Fruit fly (Drosophila melanogaster) whole organism, embryonic: Measurements from ENCODE around the gene Csk.

ENCODE experiments used
- Awh ChIP-seq: fragments of 200-800 bp; sonication (Bioruptor generic); IDR thresholded peaks from 2 replicates; pipeline ENCODE4, ENCODE4 v1.3.6; 2022; ENCODE audit warnings: missing biosample characterization, missing genetic modification characterization
- CG10147 ChIP-seq: fragments of 200-800 bp; sonication (Bioruptor generic); optimal IDR thresholded peaks from 2 replicates; lab custom pipeline; 2019; ENCODE audit warnings: missing biosample characterization, mild to moderate bottlenecking, missing genetic modification characterization, moderate library complexity
- CG10321 ChIP-seq: fragments of 200-800 bp; sonication (Bioruptor generic); IDR thresholded peaks from 2 replicates; pipeline ENCODE4 v1.3.6; 2022; ENCODE audit warnings: missing biosample characterization, missing genetic modification characterization
- CG10565 ChIP-seq: fragments of 200-800 bp; sonication (Bioruptor generic); optimal IDR thresholded peaks from 3 replicates; lab custom pipeline; 2016; ENCODE audit warnings: missing biosample characterization, mild to moderate bottlenecking, missing genetic modification characterization
- CG11504 ChIP-seq: fragments of 200-800 bp; sonication (Bioruptor generic); optimal IDR thresholded peaks from 3 replicates; lab custom pipeline; 2019; ENCODE audit warnings: missing biosample characterization, mild to moderate bottlenecking, missing genetic modification characterization, moderate library complexity
- CG18011 ChIP-seq: fragments of 200-800 bp; sonication (Bioruptor generic); optimal IDR thresholded peaks from 2 replicates; lab custom pipeline; 2017; ENCODE audit warnings: missing biosample characterization, missing genetic modification characterization, mild to moderate bottlenecking, moderate library complexity, missing genotype
- CG18476 ChIP-seq: fragments of 200-800 bp; sonication (Bioruptor generic); optimal IDR thresholded peaks from 2 replicates; lab custom pipeline; 2016; ENCODE audit warnings: missing biosample characterization, mild to moderate bottlenecking, missing genetic modification characterization
- CG2116 ChIP-seq: fragments of 200-800 bp; sonication (Bioruptor generic); optimal IDR thresholded peaks from 3 replicates; lab custom pipeline; 2018; ENCODE audit warnings: missing biosample characterization, mild to moderate bottlenecking, missing genetic modification characterization
- CG2875 ChIP-seq: fragments of 200-800 bp; sonication (Bioruptor generic); optimal IDR thresholded peaks from 2 replicates; lab custom pipeline; 2017; ENCODE audit warnings: missing biosample characterization, mild to moderate bottlenecking, missing genetic modification characterization, missing genetic modification reagents
- CG30403 ChIP-seq: fragments of 200-800 bp; sonication (Bioruptor generic); optimal IDR thresholded peaks from 3 replicates; lab custom pipeline; 2016; ENCODE audit warnings: missing biosample characterization, missing genetic modification characterization
- CG34422 ChIP-seq: fragments of 200-800 bp; sonication (Bioruptor generic); IDR thresholded peaks from 3 replicates; pipeline ENCODE4 v1.3.6; 2022; ENCODE audit warnings: missing biosample characterization, missing genetic modification characterization
- CG4360 ChIP-seq: fragments of 200-800 bp; sonication (Bioruptor generic); IDR thresholded peaks from 2 replicates; pipeline ENCODE4 v1.3.6; 2022; ENCODE audit warnings: missing biosample characterization, missing genetic modification characterization
- CG4424 ChIP-seq: fragments of 200-800 bp; sonication (Bioruptor generic); optimal IDR thresholded peaks from 3 replicates; lab custom pipeline; 2016; ENCODE audit warnings: missing biosample characterization, missing genetic modification characterization
- CG7963 ChIP-seq: fragments of 200-800 bp; sonication (Bioruptor generic); IDR thresholded peaks from 3 replicates; pipeline ENCODE4 v1.3.6; 2022; ENCODE audit warnings: missing biosample characterization, missing genetic modification characterization; ENCODE audit not compliant: partially characterized antibody
- CG8478 ChIP-seq: fragments of >200 bp; optimal IDR thresholded peaks from 2 replicates; lab custom pipeline; 2018
- CG9437 ChIP-seq: fragments of 200-800 bp; sonication (Bioruptor generic); optimal IDR thresholded peaks from 2 replicates; lab custom pipeline; 2018; ENCODE audit warnings: missing biosample characterization, mild to moderate bottlenecking, missing genetic modification characterization
- D19B ChIP-seq: fragments of 200-800 bp; sonication (Bioruptor generic); optimal IDR thresholded peaks from 2 replicates; lab custom pipeline; 2017; ENCODE audit warnings: missing biosample characterization, mild to moderate bottlenecking, missing genetic modification characterization
- Dad ChIP-seq: fragments of 200-800 bp; sonication (Bioruptor generic); optimal IDR thresholded peaks from 3 replicates; lab custom pipeline; 2016; ENCODE audit warnings: missing biosample characterization, missing genetic modification characterization
- Drgx ChIP-seq: fragments of 200-800 bp; sonication (Bioruptor generic); IDR thresholded peaks from 2 replicates; pipeline ENCODE4 v1.3.6; 2022; ENCODE audit warnings: missing biosample characterization, missing genetic modification characterization
- GATAe ChIP-seq: fragments of 200-800 bp; sonication (Bioruptor generic); conservative IDR thresholded peaks from 2 replicates; pipeline ENCODE4 v1.3.6; 2022; ENCODE audit warnings: missing biosample characterization, missing genetic modification characterization
- Gsc ChIP-seq: fragments of 200-800 bp; sonication (Bioruptor generic); IDR thresholded peaks from 2 replicates; pipeline ENCODE4 v1.3.6; 2022; ENCODE audit warnings: missing biosample characterization, missing genetic modification characterization
- HHEX ChIP-seq: fragments of 200-800 bp; sonication (Bioruptor generic); optimal IDR thresholded peaks from 3 replicates; lab custom pipeline; 2017; ENCODE audit warnings: missing biosample characterization, mild to moderate bottlenecking, missing genetic modification characterization, missing genetic modification reagents
- HmgD ChIP-seq: fragments of 200-800 bp; sonication (Bioruptor generic); optimal IDR thresholded peaks from 3 replicates; lab custom pipeline; 2016; ENCODE audit warnings: missing biosample characterization, missing genetic modification characterization
- Kr ChIP-seq: fragments of 200-800 bp; sonication (Bioruptor generic); optimal IDR thresholded peaks from 2 replicates; lab custom pipeline; 2017; ENCODE audit warnings: missing biosample characterization, mild to moderate bottlenecking, missing genetic modification characterization
- MESR4 ChIP-seq: fragments of 200-800 bp; sonication (Bioruptor generic); optimal IDR thresholded peaks from 2 replicates; lab custom pipeline; 2018; ENCODE audit warnings: missing biosample characterization, mild to moderate bottlenecking, missing genetic modification characterization, moderate library complexity
- Opbp ChIP-seq: fragments of 200-800 bp; sonication (Bioruptor generic); IDR thresholded peaks from 3 replicates; pipeline ENCODE4 v1.3.6; 2022; ENCODE audit warnings: missing biosample characterization, missing genetic modification characterization; ENCODE audit not compliant: partially characterized antibody
- Optix ChIP-seq: fragments of 200-800 bp; sonication (Bioruptor generic); IDR thresholded peaks from 3 replicates; pipeline ENCODE4 v1.3.6; 2022; ENCODE audit warnings: missing biosample characterization, missing genetic modification characterization
- abd-A ChIP-seq: fragments of 200-800 bp; sonication (Bioruptor generic); optimal IDR thresholded peaks from 3 replicates; lab custom pipeline; 2019; ENCODE audit warnings: missing biosample characterization, mild to moderate bottlenecking, missing genetic modification characterization, moderate library complexity
- aop ChIP-seq: fragments of 200-800 bp; sonication (Bioruptor generic); IDR thresholded peaks from 2 replicates; pipeline ENCODE4 v1.3.6; 2022; ENCODE audit warnings: missing biosample characterization, missing genetic modification characterization
- bsh ChIP-seq, 2 experiments: fragments of 200-800 bp; sonication (Bioruptor generic); optimal IDR thresholded peaks; 2 replicates each; lab custom pipeline; 2017 to 2018; ENCODE audit warnings: mild to moderate bottlenecking in 2 of 2, missing biosample characterization in 2 of 2, missing genetic modification characterization in 2 of 2, moderate library complexity in 1 of 2
- fru ChIP-seq: fragments of >200 bp; optimal IDR thresholded peaks from 2 replicates; lab custom pipeline; 2017
- gce ChIP-seq: fragments of 200-800 bp; sonication (Bioruptor generic); IDR thresholded peaks from 3 replicates; pipeline ENCODE4 v1.3.6; 2022; ENCODE audit warnings: missing biosample characterization, missing genetic modification characterization
- lab ChIP-seq: fragments of 200-800 bp; sonication (Bioruptor generic); optimal IDR thresholded peaks from 3 replicates; lab custom pipeline; 2017; ENCODE audit warnings: missing biosample characterization, missing genetic modification characterization, mild to moderate bottlenecking, moderate library complexity, missing genetic modification reagents
- lov ChIP-seq, 2 experiments: fragments of 200-800 bp in 1 of 2; fragments of >200 bp in 1 of 2; sonication (Bioruptor generic) in 1 of 2; IDR thresholded peaks in 1 of 2; optimal IDR thresholded peaks in 1 of 2; 2 replicates in 1 of 2; 3 replicates in 1 of 2; pipeline versions ENCODE4 v1.3.6 to Lab custom; 2017 to 2022; ENCODE audit warnings: missing biosample characterization in 1 of 2, missing genetic modification characterization in 1 of 2
- nerfin-1 ChIP-seq: fragments of 200-800 bp; sonication (Bioruptor generic); optimal IDR thresholded peaks from 3 replicates; lab custom pipeline; 2019; ENCODE audit warnings: missing biosample characterization, mild to moderate bottlenecking, missing genetic modification characterization, moderate library complexity
- otp ChIP-seq: fragments of 200-800 bp; sonication (Bioruptor generic); IDR thresholded peaks from 3 replicates; pipeline ENCODE4, ENCODE4 v1.3.6; 2022; ENCODE audit warnings: missing biosample characterization, missing genetic modification characterization
- peb ChIP-seq: fragments of 200-800 bp; sonication (Bioruptor generic); IDR thresholded peaks from 2 replicates; pipeline ENCODE4 v1.3.6; 2022; ENCODE audit warnings: missing biosample characterization, missing genetic modification characterization
- pros ChIP-seq: fragments of 200-800 bp; sonication (Bioruptor generic); optimal IDR thresholded peaks from 3 replicates; lab custom pipeline; 2019; ENCODE audit warnings: missing biosample characterization, mild to moderate bottlenecking, missing genetic modification characterization, moderate library complexity
- repo ChIP-seq: fragments of 200-800 bp; sonication (Bioruptor generic); optimal IDR thresholded peaks from 2 replicates; lab custom pipeline; 2016; ENCODE audit warnings: missing biosample characterization, missing genetic modification characterization
- tll ChIP-seq, 2 experiments: fragments of 200-800 bp in 1 of 2; fragments of >200 bp in 1 of 2; sonication (Bioruptor generic) in 1 of 2; optimal IDR thresholded peaks; 2 replicates each; lab custom pipeline; 2017 to 2019; ENCODE audit warnings: missing biosample characterization in 2 of 2, missing genetic modification characterization in 2 of 2, mild to moderate bottlenecking in 1 of 2, moderate library complexity in 1 of 2
- tx ChIP-seq: fragments of 200-800 bp; sonication (Bioruptor generic); optimal IDR thresholded peaks from 2 replicates; lab custom pipeline; 2016; ENCODE audit warnings: missing biosample characterization, missing genetic modification characterization
- zfh1 ChIP-seq: fragments of 200-800 bp; sonication (Bioruptor generic); IDR thresholded peaks from 3 replicates; pipeline ENCODE4 v1.3.6; 2022; ENCODE audit warnings: missing biosample characterization, missing genetic modification characterization

Csk gene

DNA sequence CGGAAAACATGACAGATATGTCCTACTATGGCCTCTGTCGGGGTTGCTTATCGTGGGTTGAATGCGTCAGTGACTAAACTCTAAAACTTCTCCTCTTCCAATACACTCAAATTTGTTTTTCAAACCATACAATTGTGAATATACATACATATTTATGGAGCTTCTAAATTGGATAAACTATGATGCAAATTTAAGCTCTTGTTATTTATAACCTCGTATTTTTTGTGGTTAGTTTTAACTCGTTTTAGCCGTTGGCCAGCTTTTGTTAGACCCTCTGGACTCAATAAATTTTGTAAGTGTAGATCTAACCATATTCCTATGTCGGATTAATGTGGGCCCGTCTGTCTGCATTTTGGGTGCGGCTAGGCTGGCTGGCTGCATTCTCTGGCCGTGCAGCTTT lies 33.1 kb downstream of the Csk start (continued):
- no peak for TF ChIP-seq D19B (GFP tag; lab: Kevin White, UChicago)
- no peak for TF ChIP-seq CG34422 (GFP tag; lab: Robert Waterston, UW)
- TF ChIP-seq HHEX (GFP tag; lab: Kevin White, UChicago) = no peak
- TF ChIP-seq abd-A = no peak
- TF ChIP-seq CG10147 (GFP tag; lab: Kevin White, UChicago) = no peak
- no peak for TF ChIP-seq CG18476 (GFP tag; lab: Kevin White, UChicago)
- TF ChIP-seq CG9437 (GFP tag; lab: Kevin White, UChicago) = peak; percentile 25
- no peak for TF ChIP-seq repo (GFP tag; lab: Kevin White, UChicago)
- TF ChIP-seq Gsc (GFP tag; lab: Robert Waterston, UW) = no peak
- no peak for TF ChIP-seq tx (GFP tag; lab: Kevin White, UChicago)
- no peak for TF ChIP-seq CG10565
- no peak for TF ChIP-seq Kr (GFP tag; lab: Kevin White, UChicago)
- no peak for TF ChIP-seq CG4360 (GFP tag; lab: Robert Waterston, UW)
- TF ChIP-seq Optix (GFP tag; lab: Robert Waterston, UW) = no peak
- TF ChIP-seq CG18011 (GFP tag; lab: Kevin White, UChicago) = no peak
- TF ChIP-seq peb (GFP tag; lab: Robert Waterston, UW) = no peak
- no peak for TF ChIP-seq aop (GFP tag; lab: Robert Waterston, UW)
- TF ChIP-seq GATAe (GFP tag; lab: Robert Waterston, UW) = no peak
- no peak for TF ChIP-seq fru (lab: Kevin White, UChicago)
- no peak for TF ChIP-seq Dad (GFP tag; lab: Kevin White, UChicago)
- peak; percentile 56 for TF ChIP-seq CG4424 (GFP tag; lab: Kevin White, UChicago)
- TF ChIP-seq zfh1 (GFP tag; lab: Robert Waterston, UW) = peak; percentile 60; the same call in 1 of the 3 replicates
- TF ChIP-seq CG2875 = peak; percentile 52
- TF ChIP-seq otp (GFP tag; lab: Robert Waterston, UW) = no peak
- no peak for TF ChIP-seq HmgD
- no peak for TF ChIP-seq gce (GFP tag; lab: Robert Waterston, UW)

- TF ChIP-seq CG30403 (GFP tag; lab: Kevin White, UChicago) (no peak), CG7963 (GFP tag; lab: Robert Waterston, UW) (no peak), lov (optimal IDR thresholded peaks at IDR 0.05; lab: Kevin White, UChicago) (no peak), lov (GFP tag; IDR thresholded peaks at IDR 0.05; lab: Robert Waterston, UW) (no peak), MESR4 (GFP tag; lab: Kevin White, UChicago) (no peak), Drgx (0 out of 2 replicates have a peak, but pooled peaks have one; percentile 9), bsh (GFP tag; optimal IDR thresholded peaks at IDR 0.05; lab: Kevin White, UChicago) (peak in 1 of 2 experiments; percentile 17), CG11504 (peak; percentile 11)
Measured at dm6 chr3R:11616219-11616618, 34.3 kb downstream of the Csk start.

DNA sequence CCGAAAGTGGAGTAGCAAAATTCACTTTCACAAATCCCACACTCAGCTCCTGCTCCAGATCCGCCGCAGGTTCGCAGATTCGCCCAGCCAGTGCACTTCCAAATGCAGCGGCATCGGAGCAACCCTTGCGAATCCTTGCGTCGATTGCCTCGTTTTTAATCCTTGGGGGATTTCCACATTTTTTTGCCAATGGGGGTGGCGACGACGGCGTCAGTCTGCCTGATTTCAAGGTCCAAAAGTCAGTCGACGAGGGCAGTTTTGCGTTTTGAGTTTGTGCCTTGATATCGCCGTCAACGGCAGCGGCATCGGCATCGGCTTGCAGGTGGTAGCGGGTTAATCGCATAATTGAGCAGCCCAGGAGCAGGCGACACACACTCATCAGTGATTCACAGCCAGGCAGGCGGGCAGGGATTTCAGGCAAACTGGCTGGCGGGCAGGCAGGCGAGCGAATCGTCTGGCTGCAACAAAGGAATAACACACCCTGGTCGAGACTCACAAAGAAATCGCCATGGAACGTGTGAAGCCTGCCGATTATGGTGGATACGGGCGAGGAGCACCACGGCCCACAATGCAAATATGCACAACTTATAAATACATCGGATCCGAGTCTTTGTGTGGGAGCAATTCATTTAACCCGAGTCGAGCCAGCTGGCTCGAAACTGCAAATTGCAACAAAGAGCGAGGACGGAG lies 34.9 kb downstream of the Csk start:
- TF ChIP-seq CG2116 (GFP tag; lab: Kevin White, UChicago) = no peak
- no peak for TF ChIP-seq CG10321 (GFP tag; lab: Robert Waterston, UW)
- peak in 1 of 2 experiments; percentile 46 for TF ChIP-seq tll (GFP tag; optimal IDR thresholded peaks at IDR 0.05; lab: Kevin White, UChicago)
- peak; percentile 91 for TF ChIP-seq nerfin-1 (tag; lab: Kevin White, UChicago)
- TF ChIP-seq Awh = 0 out of 2 replicates have a peak, but pooled peaks have one; percentile 16
- TF ChIP-seq Opbp (GFP tag; lab: Robert Waterston, UW) = 0 out of 3 replicates have a peak, but pooled peaks have one; percentile 28
- peak; percentile 69 for TF ChIP-seq pros (GFP tag; lab: Kevin White, UChicago)
- TF ChIP-seq Kr (GFP tag; lab: Kevin White, UChicago) = peak; percentile 14
- peak; percentile 1 for TF ChIP-seq CG8478 (lab: Kevin White, UChicago)
- no peak for TF ChIP-seq lab
